Worm (Caenorhabditis elegans) whole organism, late embryonic: ENCODE data around the gene Y39B6A.30.
A peak's percentile ranks its signal among the peaks of the same experiment; 100 is the strongest.

ENCODE experiments used
- K09A11.1 ChIP-seq: sonication (generic microtip); optimal IDR thresholded peaks from 2 replicates; lab custom pipeline; 2017; ENCODE audit warnings: antibody characterized with exemption, mild to moderate bottlenecking, missing genetic modification characterization, missing compliant biosample characterization; ENCODE audit not compliant: insufficient read depth
- T23F11.4 ChIP-seq: fragments of 200-800 bp; sonication (Bioruptor generic); optimal IDR thresholded peaks from 2 replicates; lab custom pipeline; 2018; ENCODE audit warnings: mild to moderate bottlenecking, missing genetic modification characterization, missing compliant biosample characterization
- ahr-1 ChIP-seq: sonication (generic microtip); optimal IDR thresholded peaks from 2 replicates; lab custom pipeline; 2016; ENCODE audit warnings: missing genetic modification characterization, missing compliant biosample characterization
- ceh-18 ChIP-seq: sonication (generic microtip); optimal IDR thresholded peaks from 2 replicates; lab custom pipeline; 2016; ENCODE audit warnings: missing genetic modification characterization, missing compliant biosample characterization
- ceh-2 ChIP-seq: sonication (generic microtip); optimal IDR thresholded peaks from 2 replicates; lab custom pipeline; 2016; ENCODE audit warnings: missing genotype, missing genetic modification characterization, missing compliant biosample characterization
- ceh-30 ChIP-seq: fragments of 150-350 bp; optimal IDR thresholded peaks from 2 replicates; lab custom pipeline; 2014; ENCODE audit warnings: missing biosample characterization, missing genetic modification characterization
- ceh-31 ChIP-seq: sonication (generic microtip); optimal IDR thresholded peaks from 2 replicates; lab custom pipeline; 2016; ENCODE audit warnings: missing genetic modification characterization, missing compliant biosample characterization
- ceh-48 ChIP-seq: sonication (generic microtip); optimal IDR thresholded peaks from 2 replicates; lab custom pipeline; 2016; ENCODE audit warnings: missing genetic modification characterization, inconsistent platforms, missing compliant biosample characterization
- ceh-6 ChIP-seq: fragments of 200-800 bp; sonication (Bioruptor generic); optimal IDR thresholded peaks from 2 replicates; lab custom pipeline; 2018; ENCODE audit warnings: mild to moderate bottlenecking, missing genetic modification characterization, missing compliant biosample characterization
- ceh-9 ChIP-seq: sonication (generic microtip); optimal IDR thresholded peaks from 2 replicates; lab custom pipeline; 2016; ENCODE audit warnings: mild to moderate bottlenecking, missing genetic modification characterization, inconsistent platforms, missing compliant biosample characterization
- che-1 ChIP-seq: sonication (generic microtip); optimal IDR thresholded peaks from 2 replicates; lab custom pipeline; 2016; ENCODE audit warnings: mild to moderate bottlenecking, missing genetic modification characterization, missing compliant biosample characterization
- elt-2 ChIP-seq: sonication (generic microtip); optimal IDR thresholded peaks from 2 replicates; lab custom pipeline; 2016; ENCODE audit warnings: missing genetic modification reagents, missing genetic modification characterization, missing compliant biosample characterization
- hlh-13 ChIP-seq: fragments of 200-800 bp; sonication (Bioruptor generic); optimal IDR thresholded peaks from 2 replicates; lab custom pipeline; 2018; ENCODE audit warnings: mild to moderate bottlenecking, missing genetic modification characterization, missing compliant biosample characterization
- hlh-15 ChIP-seq: sonication (generic microtip); optimal IDR thresholded peaks from 2 replicates; lab custom pipeline; 2016; ENCODE audit warnings: missing genetic modification characterization, missing compliant biosample characterization
- hlh-30 ChIP-seq: sonication (generic microtip); optimal IDR thresholded peaks from 2 replicates; lab custom pipeline; 2017; ENCODE audit warnings: antibody characterized with exemption, missing genetic modification characterization, missing compliant biosample characterization; ENCODE audit not compliant: insufficient read depth
- lin-11 ChIP-seq: fragments of 200-800 bp; sonication (Bioruptor generic); optimal IDR thresholded peaks from 2 replicates; lab custom pipeline; 2018; ENCODE audit warnings: mild to moderate bottlenecking, missing genetic modification characterization, missing compliant biosample characterization
- nfya-1 ChIP-seq: sonication (generic microtip); optimal IDR thresholded peaks from 2 replicates; lab custom pipeline; 2017; ENCODE audit warnings: missing genetic modification characterization, mild to moderate bottlenecking, missing compliant biosample characterization, antibody characterized with exemption, moderate library complexity
- nhr-232 ChIP-seq: sonication (generic microtip); optimal IDR thresholded peaks from 2 replicates; lab custom pipeline; 2016; ENCODE audit warnings: missing genetic modification characterization, missing compliant biosample characterization
- pag-3 ChIP-seq: sonication (generic microtip); optimal IDR thresholded peaks from 2 replicates; lab custom pipeline; 2016; ENCODE audit warnings: missing compliant biosample characterization, missing genetic modification characterization, borderline replicate concordance
- pat-9 ChIP-seq: fragments of 200-800 bp; sonication (Bioruptor generic); optimal IDR thresholded peaks from 2 replicates; lab custom pipeline; 2018; ENCODE audit warnings: mild to moderate bottlenecking, missing genetic modification characterization, moderate library complexity, missing compliant biosample characterization
- pax-1 ChIP-seq: fragments of 150-350 bp; optimal IDR thresholded peaks from 2 replicates; lab custom pipeline; 2014; ENCODE audit warnings: missing biosample characterization, missing genetic modification characterization
- pha-4 ChIP-seq: fragments of 150-350 bp; optimal IDR thresholded peaks from 2 replicates; lab custom pipeline; 2018; ENCODE audit warnings: missing biosample characterization, missing genetic modification reagents, missing genetic modification characterization
- ref-2 ChIP-seq: sonication (generic microtip); optimal IDR thresholded peaks from 2 replicates; lab custom pipeline; 2016; ENCODE audit warnings: missing genetic modification characterization, missing compliant biosample characterization
- tbx-2 ChIP-seq: sonication (generic microtip); optimal IDR thresholded peaks from 2 replicates; lab custom pipeline; 2016; ENCODE audit warnings: missing genetic modification characterization, missing compliant biosample characterization
- tbx-7 ChIP-seq: sonication (generic microtip); optimal IDR thresholded peaks from 2 replicates; lab custom pipeline; 2016; ENCODE audit warnings: missing genotype, missing genetic modification characterization, missing compliant biosample characterization
- ttx-3 ChIP-seq: sonication (generic microtip); optimal IDR thresholded peaks from 2 replicates; lab custom pipeline; 2016; ENCODE audit warnings: missing genetic modification reagents, missing genetic modification characterization, missing compliant biosample characterization
- unc-3 ChIP-seq, 2 experiments: fragments of 200-800 bp in 1 of 2; sonication (Bioruptor generic) in 1 of 2; sonication (generic microtip) in 1 of 2; conservative IDR thresholded peaks in 1 of 2; optimal IDR thresholded peaks in 1 of 2; 2 replicates each; pipeline versions ENCODE4 v1.3.6 to Lab custom; 2016 to 2022; ENCODE audit warnings: missing compliant biosample characterization in 2 of 2, missing genetic modification characterization in 2 of 2, missing genetic modification reagents in 1 of 2
- unc-42 ChIP-seq: sonication (generic microtip); optimal IDR thresholded peaks from 2 replicates; lab custom pipeline; 2016; ENCODE audit warnings: missing genotype, missing genetic modification characterization, missing compliant biosample characterization
- zip-5 ChIP-seq: sonication (generic microtip); optimal IDR thresholded peaks from 2 replicates; lab custom pipeline; 2016; ENCODE audit warnings: missing genetic modification characterization, missing compliant biosample characterization
- ztf-16 ChIP-seq: sonication (generic microtip); optimal IDR thresholded peaks from 2 replicates; lab custom pipeline; 2017; ENCODE audit warnings: missing genetic modification characterization, missing compliant biosample characterization

Gene Y39B6A.30

ce11 chrV:18990238-18990901, 24.0 kb upstream of the Y39B6A.30 start, which contains the start of the genes reps-1 and Y39B6A.37:
reps-1 (minus strand) TSS chrV:18990500.
Y39B6A.37 (plus strand) TSS chrV:18990851.
- TF ChIP-seq tbx-2 (tag; lab: Kevin White, UChicago): peak; percentile 14
- TF ChIP-seq ceh-31 (tag; lab: Kevin White, UChicago): peak; percentile 27
- TF ChIP-seq ceh-30 (tag; lab: Kevin White, UChicago): peak; percentile 81
- TF ChIP-seq ceh-6: no peak
- peak; percentile 42 for TF ChIP-seq elt-2
- TF ChIP-seq nfya-1: peak; percentile 30
- TF ChIP-seq K09A11.1: no peak
- no peak for TF ChIP-seq pha-4 (tag; lab: Kevin White, UChicago)
- no peak for TF ChIP-seq ztf-16
- TF ChIP-seq unc-42 (tag; lab: Kevin White, UChicago): peak; percentile 15

DNA sequence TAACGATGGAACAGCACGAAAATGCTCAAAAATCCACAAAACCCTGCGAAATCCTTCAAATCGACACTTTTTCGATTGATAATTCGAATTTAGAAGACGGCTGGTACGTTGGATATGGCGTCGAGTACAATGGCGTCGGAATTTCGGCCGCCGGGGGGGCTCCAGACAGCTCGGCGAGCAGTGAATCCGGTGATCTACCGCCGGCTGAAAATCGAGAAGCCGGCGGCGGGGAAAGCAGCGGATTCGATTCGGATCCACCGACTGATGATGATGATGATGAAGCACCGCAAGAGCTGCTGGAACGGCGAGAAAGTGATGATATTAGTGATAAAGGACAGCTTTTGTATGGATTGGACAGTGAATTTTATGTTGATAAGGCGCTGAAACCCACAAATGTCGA, 23.4 kb upstream of the Y39B6A.30 start:
- TF ChIP-seq lin-11 (tag; lab: Kevin White, UChicago): no peak
- no peak for TF ChIP-seq pax-1 (tag; lab: Kevin White, UChicago)
- no peak for TF ChIP-seq unc-42 (tag; lab: Kevin White, UChicago)
- no peak for TF ChIP-seq hlh-30 (tag; lab: Kevin White, UChicago)
- no peak for TF ChIP-seq unc-3 (GFP tag; conservative IDR thresholded peaks at IDR 0.05; lab: Robert Waterston, UW)
- TF ChIP-seq unc-3 (tag; optimal IDR thresholded peaks at IDR 0.05; lab: Kevin White, UChicago): no peak
- TF ChIP-seq elt-2: no peak

- TF ChIP-seq ttx-3 (no peak), unc-3 (GFP tag; conservative IDR thresholded peaks at IDR 0.05; lab: Robert Waterston, UW) (no peak), unc-3 (tag; optimal IDR thresholded peaks at IDR 0.05; lab: Kevin White, UChicago) (no peak), T23F11.4 (GFP tag; lab: Kevin White, UChicago) (no peak), hlh-15 (tag; lab: Kevin White, UChicago) (no peak), nhr-232 (tag; lab: Kevin White, UChicago) (no peak), K09A11.1 (no peak), pat-9 (no peak), che-1 (tag; lab: Kevin White, UChicago) (no peak), pag-3 (no peak), unc-42 (tag; lab: Kevin White, UChicago) (no peak), ceh-9 (tag; lab: Kevin White, UChicago) (no peak), ahr-1 (no peak), ceh-30 (tag; lab: Kevin White, UChicago) (no peak), zip-5 (tag; lab: Kevin White, UChicago) (no peak), hlh-30 (tag; lab: Kevin White, UChicago) (no peak), tbx-7 (tag; lab: Kevin White, UChicago) (no peak), ceh-2 (tag; lab: Kevin White, UChicago) (no peak)
- TF ChIP-seq, all 69 proteins: peak for 0
Measured at ce11 chrV:18993017-18993416, 21.4 kb upstream of the Y39B6A.30 start.

DNA sequence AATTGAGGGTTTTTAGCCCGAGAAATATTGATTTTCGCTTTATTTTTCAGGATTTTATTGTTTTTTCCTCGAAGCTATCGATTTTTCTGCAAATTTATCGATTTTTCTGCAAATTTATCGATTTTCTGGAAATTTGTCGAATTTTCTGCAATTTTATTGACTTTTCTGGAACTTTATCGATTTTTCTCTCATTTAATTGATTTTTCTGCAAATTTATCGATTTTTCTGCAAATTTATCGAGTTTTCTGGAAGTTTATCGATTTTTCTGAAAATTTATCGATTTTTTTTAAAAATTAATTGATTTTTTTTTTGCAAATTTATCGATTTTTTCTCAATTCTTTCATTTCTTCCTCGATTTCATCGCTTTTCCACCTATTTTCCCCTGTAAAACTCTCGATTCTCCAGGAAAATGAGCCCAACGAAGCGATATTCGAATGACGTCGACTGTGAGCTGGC, 20.8 kb upstream of the Y39B6A.30 start, which contains the start of gene gtf-2F2:
Gene gtf-2F2 (plus strand): TSS at position 406 of the 456 bp plus-strand sequence.
- no peak for TF ChIP-seq zip-5 (tag; lab: Kevin White, UChicago)
- TF ChIP-seq ceh-48 (tag; lab: Kevin White, UChicago): peak; percentile 74
- TF ChIP-seq che-1 (tag; lab: Kevin White, UChicago): no peak

- TF ChIP-seq nhr-232 (tag; lab: Kevin White, UChicago) (no peak), unc-42 (tag; lab: Kevin White, UChicago) (no peak), ref-2 (tag; lab: Kevin White, UChicago) (no peak), T23F11.4 (GFP tag; lab: Kevin White, UChicago) (no peak), ceh-18 (tag; lab: Kevin White, UChicago) (no peak), hlh-13 (no peak), pax-1 (tag; lab: Kevin White, UChicago) (no peak), elt-2 (no peak), ahr-1 (no peak), ceh-6 (no peak)
Measured at ce11 chrV:18998045-18998444, 16.3 kb upstream of the Y39B6A.30 start, which contains the start of gene tgt-2. tgt-2 (plus strand) TSS chrV:18998345.
